Fruit fly (Drosophila melanogaster): ENCODE results near the gene Hsp68.
A peak's percentile ranks its signal among the peaks of the same experiment; 100 is the strongest.

The Hsp68 gene

DNA sequence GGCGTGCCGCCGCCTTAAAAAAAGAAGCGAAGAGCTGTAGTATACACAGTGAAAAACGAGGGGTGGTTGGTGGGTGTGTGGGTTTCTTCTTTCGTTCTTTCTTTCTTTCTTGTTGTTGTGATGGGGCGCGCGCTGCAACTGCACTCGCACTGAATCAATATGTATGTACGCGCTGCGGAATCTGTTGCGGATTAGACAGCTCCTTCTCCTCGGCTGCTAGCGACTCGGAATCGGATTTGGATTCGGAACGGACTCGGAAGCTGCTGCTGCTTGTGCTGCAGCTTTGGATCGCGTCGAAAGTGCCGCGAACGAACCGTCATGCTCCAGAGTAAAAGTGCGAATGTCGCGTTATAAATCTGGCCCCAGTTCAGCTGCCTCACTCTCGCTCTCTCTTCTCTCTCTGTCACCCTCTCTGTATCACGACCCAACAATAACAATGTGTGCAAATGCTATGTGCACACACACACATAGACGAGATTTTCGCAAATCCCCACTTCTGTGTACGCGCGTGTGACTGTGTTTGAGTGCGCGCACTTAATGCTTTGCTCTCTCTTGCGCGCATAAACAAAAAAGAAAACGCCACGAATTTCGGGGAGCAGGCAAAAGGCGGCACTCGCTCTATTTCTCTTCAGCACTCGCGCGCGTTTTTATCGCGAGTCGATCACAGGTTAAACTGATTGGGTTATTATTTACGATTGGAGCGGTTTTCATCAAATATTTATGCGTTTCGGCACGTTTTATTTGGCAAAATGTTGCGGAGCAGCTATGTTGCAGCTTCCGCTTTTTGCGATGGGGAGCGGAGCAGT lies 25.9 kb downstream of the Hsp68 start (continued):
- TF ChIP-seq knrl (GFP tag; IDR thresholded peaks at IDR 0.05; ENCODE audit: partially characterized antibody) (no peak), CG9817 (tag; optimal IDR thresholded peaks at IDR 0.05) (no peak), CG6854 (GFP tag; optimal IDR thresholded peaks at IDR 0.05) (peak; percentile 51), YL-1 (GFP tag; optimal IDR thresholded peaks at IDR 0.05) (peak; percentile 26), CG17385 (GFP tag; optimal IDR thresholded peaks at IDR 0.05) (peak; percentile 44), emc (GFP tag; optimal IDR thresholded peaks at IDR 0.05) (no peak), CG18599 (GFP tag; optimal IDR thresholded peaks at IDR 0.05) (no peak), CG14050 (GFP tag; IDR thresholded peaks at IDR 0.05) (0 out of 3 replicates have a peak, but pooled peaks have one; percentile 12), CG14441 (GFP tag; IDR thresholded peaks at IDR 0.05) (peak; percentile 40; the same call in 1 of the 2 replicates), sna (GFP tag; IDR thresholded peaks at IDR 0.05; ENCODE audit: partially characterized antibody) (0 out of 2 replicates have a peak, but pooled peaks have one; percentile 10), al (GFP tag; IDR thresholded peaks at IDR 0.05) (peak; percentile 7; the same call in 1 of the 2 replicates), CG11456 (GFP tag; IDR thresholded peaks at IDR 0.05) (0 out of 3 replicates have a peak, but pooled peaks have one; percentile 36), grau (tag; optimal IDR thresholded peaks at IDR 0.05) (no peak), fu2 (GFP tag; optimal IDR thresholded peaks at IDR 0.05) (no peak), CG2202 (tag; optimal IDR thresholded peaks at IDR 0.05) (peak; percentile 25), CrebB (tag; optimal IDR thresholded peaks at IDR 0.05) (peak; percentile 6), caup (GFP tag; optimal IDR thresholded peaks at IDR 0.05; ENCODE audit: severe bottlenecking) (peak; percentile 49), chinmo (GFP tag; IDR thresholded peaks at IDR 0.05; ENCODE audit: partially characterized antibody) (peak; percentile 90; the same call in 3 of the 4 replicates), D19A (tag; optimal IDR thresholded peaks at IDR 0.05) (peak; percentile 22), CG18619 (GFP tag; optimal IDR thresholded peaks at IDR 0.05) (no peak), CG15479 (GFP tag; optimal IDR thresholded peaks at IDR 0.05) (peak; percentile 53), sens (GFP tag) (peak; percentile 56), Adf1 (GFP tag; IDR thresholded peaks at IDR 0.05) (peak; percentile 17; the same call in 1 of the 2 replicates), CG1832 (GFP tag; optimal IDR thresholded peaks at IDR 0.05) (peak; percentile 51), chm (GFP tag; IDR thresholded peaks at IDR 0.05) (peak; percentile 63), mld (GFP tag; IDR thresholded peaks at IDR 0.05; ENCODE audit: partially characterized antibody) (no peak), prd (optimal IDR thresholded peaks at IDR 0.05) (no peak), prd (GFP tag; IDR thresholded peaks at IDR 0.05) (no peak), Dbx (GFP tag; IDR thresholded peaks at IDR 0.05) (peak; percentile 54; the same call in 1 of the 3 replicates), fd96Cb (tag; optimal IDR thresholded peaks at IDR 0.05) (no peak), lab (GFP tag; optimal IDR thresholded peaks at IDR 0.05) (peak; percentile 40), CG4360 (GFP tag; IDR thresholded peaks at IDR 0.05) (peak; percentile 67), nmo (GFP tag; optimal IDR thresholded peaks at IDR 0.05) (no peak), dmrt99B (tag; optimal IDR thresholded peaks at IDR 0.05) (peak; percentile 21), CG9876 (GFP tag; optimal IDR thresholded peaks at IDR 0.05) (peak; percentile 29), ato (GFP tag; IDR thresholded peaks at IDR 0.05; ENCODE audit: partially characterized antibody) (0 out of 2 replicates have a peak, but pooled peaks have one; percentile 22), Abd-B (GFP tag; optimal IDR thresholded peaks at IDR 0.05) (no peak), bab2 (GFP tag; optimal IDR thresholded peaks at IDR 0.05) (peak; percentile 0), disco-r (GFP tag; optimal IDR thresholded peaks at IDR 0.05) (no peak), Aef1 (GFP tag; IDR thresholded peaks at IDR 0.05) (0 out of 3 replicates have a peak, but pooled peaks have one; percentile 21), Hey (tag; optimal IDR thresholded peaks at IDR 0.05) (no peak), Awh (GFP tag; IDR thresholded peaks at IDR 0.05) (no peak), CG9727 (GFP tag; optimal IDR thresholded peaks at IDR 0.05) (peak; percentile 9), E2f1 (GFP tag; IDR thresholded peaks at IDR 0.05) (no peak), stc (GFP tag; IDR thresholded peaks at IDR 0.05) (peak; percentile 35; the same call in 1 of the 2 replicates), Dek (tag; optimal IDR thresholded peaks at IDR 0.05) (no peak), CG11695 (GFP tag; IDR thresholded peaks at IDR 0.05) (peak; percentile 25; the same call in 2 of the 3 replicates), CG3065 (GFP tag; optimal IDR thresholded peaks at IDR 0.05) (no peak)

Measured in whole organism, embryonic.